Worm (Caenorhabditis elegans): ENCODE data around the gene bus-1.

bus-1 gene

DNA sequence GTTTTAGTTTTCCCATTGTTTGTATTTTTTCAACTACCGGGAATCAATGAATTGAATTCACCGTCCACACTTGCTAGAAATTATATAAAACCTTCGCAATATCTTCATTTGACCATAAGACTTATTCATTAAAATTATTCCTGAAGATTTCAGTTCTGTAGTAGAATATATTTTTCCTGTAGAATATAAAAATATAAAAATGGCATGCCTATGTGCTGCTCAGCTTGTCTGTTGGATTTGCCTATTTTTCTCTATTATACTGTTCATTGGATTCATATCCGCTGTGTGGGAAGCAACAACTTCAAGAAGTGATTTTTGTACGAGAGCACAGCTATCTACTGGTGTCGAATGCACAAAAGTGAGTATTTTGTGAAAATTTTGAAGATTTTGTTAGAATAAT, 32.9 kb downstream of the bus-1 start, which contains the start of gene F59E11.6:
Gene F59E11.6, plus strand, starts transcription at position 111 of the 400 bp plus-strand sequence.
- no peak for TF ChIP-seq unc-62 (GFP tag; optimal IDR thresholded peaks at IDR 0.05)

DNA sequence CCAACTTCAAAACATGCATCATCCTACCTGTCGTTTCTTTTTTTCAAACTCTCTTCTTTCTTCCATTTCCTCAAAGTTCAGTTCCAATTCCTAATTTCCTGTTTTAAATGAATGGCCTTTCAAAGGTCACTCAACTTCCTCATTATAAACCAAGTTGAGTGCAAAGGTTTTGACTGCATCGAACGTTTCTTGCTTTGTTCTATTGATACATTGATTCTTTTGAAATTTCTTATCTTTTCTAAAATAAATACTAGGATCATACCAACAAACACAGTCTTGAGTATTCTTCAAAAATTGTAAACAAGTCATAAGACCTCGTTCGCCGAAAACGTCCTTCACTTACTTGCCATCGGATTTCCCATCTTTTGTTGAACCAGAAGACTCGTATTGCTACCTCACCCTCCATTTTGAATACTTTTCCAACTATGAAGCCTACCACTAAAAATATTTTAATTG, 34.4 kb downstream of the bus-1 start, which contains the start of gene F59E11.7:
Gene F59E11.7, plus strand, starts transcription at position 51 of the 456 bp plus-strand sequence.
- TF ChIP-seq unc-62 (GFP tag; optimal IDR thresholded peaks at IDR 0.05): no peak

DNA sequence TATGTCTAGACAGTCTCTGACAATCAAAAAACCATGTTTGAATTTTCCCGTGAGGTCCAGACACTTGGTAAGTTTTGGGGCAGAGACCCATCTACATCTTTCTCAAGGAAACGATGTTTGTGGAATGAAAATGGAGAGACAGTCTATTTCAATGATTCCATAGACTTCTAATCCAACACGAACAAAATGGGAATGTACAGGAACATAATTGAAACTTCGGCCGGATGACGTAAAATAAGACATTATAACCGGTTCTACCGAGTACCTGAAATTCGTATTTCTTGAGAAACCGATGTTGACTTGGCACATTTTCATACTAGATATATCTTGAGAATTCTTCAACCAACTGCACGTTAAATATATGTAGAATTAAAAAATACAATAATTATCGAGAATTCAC, 36.5 kb downstream of the bus-1 start, which contains the start of gene str-87:
Gene str-87, minus strand, starts transcription at position 101 of the 400 bp plus-strand sequence.
- TF ChIP-seq unc-62 (GFP tag; optimal IDR thresholded peaks at IDR 0.05): no peak

DNA sequence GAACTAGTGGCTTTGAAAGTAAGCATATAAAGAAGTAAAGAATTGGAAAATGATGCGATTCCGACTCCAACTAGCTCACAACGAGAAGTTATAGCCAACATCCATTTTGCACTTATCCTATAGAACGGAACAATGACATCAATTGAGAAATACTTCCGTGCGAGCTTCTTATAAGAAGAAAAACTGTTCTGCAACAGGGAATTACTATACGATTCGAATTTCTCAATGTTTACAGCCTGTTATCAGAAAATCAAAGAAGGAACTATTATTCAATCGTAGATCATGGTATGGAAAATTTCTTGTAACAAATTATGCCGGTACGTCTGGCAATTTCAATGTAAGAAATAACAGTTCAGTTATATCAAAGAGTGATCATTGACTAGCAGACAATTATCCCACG, 38.9 kb downstream of the bus-1 start, which contains the start of gene str-85:
Gene str-85, minus strand, starts transcription at position 101 of the 400 bp plus-strand sequence.
- TF ChIP-seq unc-62 (GFP tag; optimal IDR thresholded peaks at IDR 0.05): no peak

DNA sequence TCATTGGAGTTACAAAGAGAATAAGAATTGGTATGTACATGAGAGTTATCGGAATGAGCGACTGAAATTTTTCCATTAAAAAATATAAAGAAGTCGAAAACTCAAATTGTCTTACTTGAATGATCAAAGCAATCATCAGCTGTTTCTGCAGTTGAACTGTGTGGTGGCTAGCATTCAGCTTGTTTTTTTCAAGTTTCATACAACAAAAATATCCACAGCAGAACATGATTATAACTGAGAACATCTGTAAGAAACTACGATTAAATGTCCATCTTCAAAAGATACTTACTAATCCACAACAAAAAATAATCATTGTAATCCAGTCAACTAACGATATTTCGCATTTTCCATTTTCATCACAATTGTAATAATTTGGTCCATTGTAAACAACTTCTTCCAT, 39.8 kb downstream of the bus-1 start:
- no peak for TF ChIP-seq unc-62 (GFP tag; optimal IDR thresholded peaks at IDR 0.05)

DNA sequence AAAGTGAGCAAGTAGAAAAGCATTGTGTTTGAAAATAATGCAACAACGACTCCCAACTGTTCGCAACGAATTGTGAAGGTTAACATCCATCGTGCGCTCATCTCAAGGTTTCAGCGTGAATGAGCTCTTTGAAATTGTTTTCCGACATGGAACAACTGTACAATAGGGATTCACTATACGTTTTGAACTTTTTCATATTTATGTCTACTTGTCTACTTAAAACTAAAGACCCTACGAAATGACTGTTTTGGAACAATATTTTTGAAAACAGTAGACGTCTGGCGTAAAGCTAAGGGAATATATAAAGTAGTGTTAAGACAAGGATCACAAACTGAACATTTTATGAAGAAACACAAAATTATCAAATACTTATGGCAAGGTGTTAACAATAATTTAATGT, 41.0 kb downstream of the bus-1 start, which contains the start of gene str-86:
Gene str-86, minus strand, starts transcription at position 101 of the 400 bp plus-strand sequence.
- no peak for TF ChIP-seq unc-62 (GFP tag; optimal IDR thresholded peaks at IDR 0.05)

DNA sequence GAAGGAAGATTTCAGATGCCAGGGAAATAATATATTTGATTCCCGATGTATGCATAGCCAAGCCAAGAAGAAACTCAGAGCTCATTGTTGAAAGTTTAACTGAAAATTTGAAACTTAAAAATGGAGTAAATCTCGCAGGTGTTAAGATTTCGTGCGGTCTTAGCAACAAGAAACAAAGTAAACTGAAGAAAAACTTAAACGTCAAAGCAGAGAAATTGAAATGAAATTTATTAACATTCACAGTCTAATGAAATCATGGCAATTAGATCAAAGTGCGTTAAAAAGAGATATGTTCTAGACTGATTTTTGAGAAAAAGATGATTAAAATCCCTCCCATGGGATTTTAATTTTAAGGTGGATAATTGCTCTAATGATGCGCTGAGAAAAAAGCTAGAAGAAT, 43.8 kb downstream of the bus-1 start, which contains the start of gene str-84:
Gene str-84, minus strand, starts transcription at position 101 of the 400 bp plus-strand sequence.
- TF ChIP-seq unc-62 (GFP tag; optimal IDR thresholded peaks at IDR 0.05): no peak

DNA sequence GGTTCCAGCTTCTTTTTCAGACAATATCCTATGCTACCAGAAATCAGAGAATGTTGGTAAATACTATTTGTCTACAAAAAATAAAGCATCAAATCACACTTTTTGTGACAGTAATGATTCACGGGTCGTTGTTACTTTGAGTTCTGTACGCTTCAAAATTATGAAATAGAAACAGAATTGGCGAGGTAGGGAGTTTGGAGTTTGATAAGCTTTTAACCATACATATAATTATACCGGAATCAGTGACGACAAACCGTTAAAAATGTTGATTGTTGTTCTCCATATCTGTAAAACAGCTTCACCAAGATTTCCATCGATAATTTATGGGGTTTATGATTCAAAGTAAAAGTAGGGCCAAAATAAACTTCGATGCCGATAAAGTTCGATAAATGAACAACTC, 46.7 kb downstream of the bus-1 start:
- no peak for TF ChIP-seq unc-62 (GFP tag; optimal IDR thresholded peaks at IDR 0.05)

DNA sequence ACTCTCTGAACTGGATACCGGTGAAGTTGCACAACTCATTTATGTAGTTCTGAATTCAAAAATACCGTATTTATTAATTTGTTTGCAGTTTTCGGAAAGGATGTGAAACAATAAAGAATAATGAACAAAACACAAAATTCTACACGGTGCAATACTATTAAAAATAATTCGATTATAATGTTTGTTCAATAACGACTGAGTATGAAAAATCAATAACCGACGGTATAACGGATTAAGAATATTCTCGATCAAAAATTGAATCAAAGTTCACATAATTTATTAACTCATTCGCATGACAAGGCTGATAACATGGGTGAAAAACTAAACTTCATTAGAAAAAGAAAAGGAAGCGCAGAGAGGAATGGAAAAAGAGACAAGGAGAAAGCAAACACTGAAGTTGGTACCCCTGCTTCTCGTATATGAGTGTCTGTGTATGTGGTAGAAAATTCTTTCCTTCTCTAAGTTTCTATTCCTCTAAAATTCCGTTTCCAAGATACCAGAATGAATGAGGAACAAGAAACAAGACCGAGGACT, 49.7 kb downstream of the bus-1 start, which contains the start of gene nhr-143:
Gene nhr-143, minus strand, starts transcription at position 51 of the 534 bp plus-strand sequence.
- no peak for TF ChIP-seq unc-62 (GFP tag; optimal IDR thresholded peaks at IDR 0.05)

Data from whole organism, dauer.